Worm (Caenorhabditis elegans): ENCODE data around the gene flp-16.

Gene flp-16

DNA sequence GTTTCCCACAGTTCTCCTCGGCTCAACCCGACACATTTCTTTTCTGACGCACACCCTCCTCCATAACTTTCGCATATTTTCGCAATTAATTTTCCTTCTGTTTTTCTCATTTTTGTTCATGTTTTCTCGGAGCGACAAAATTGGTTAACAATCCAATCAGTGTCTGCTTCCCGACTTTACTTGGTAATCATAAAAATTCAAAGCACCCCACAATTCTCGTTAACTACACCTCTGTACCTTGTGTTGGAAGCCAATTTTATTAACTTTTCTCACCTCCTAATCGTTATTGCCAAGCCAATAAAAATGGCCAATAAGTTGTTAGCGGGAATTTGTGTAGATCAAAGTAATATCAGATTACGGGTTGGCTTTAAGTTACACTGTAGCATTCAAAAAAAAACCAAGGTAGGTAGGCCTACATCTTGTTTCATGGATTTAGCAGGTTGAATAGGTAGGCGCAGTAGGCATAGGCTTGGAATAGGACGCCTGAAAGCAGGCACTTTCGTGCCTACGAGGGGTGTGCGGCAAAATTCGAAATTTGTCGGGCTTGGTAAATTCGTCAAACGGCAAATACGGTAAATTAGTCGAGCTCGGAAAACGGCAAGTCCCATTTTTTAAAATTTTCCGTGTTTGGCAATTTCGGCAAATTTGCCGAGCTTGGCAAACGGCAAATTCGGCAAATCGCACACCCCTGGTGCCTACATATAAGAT is 4.5 kb upstream of the flp-16 start:
- TF ChIP-seq ahr-1 (tag; optimal IDR thresholded peaks at IDR 0.05) (no peak), ceh-19 (GFP tag; optimal IDR thresholded peaks at IDR 0.05) (no peak), nhr-11 (tag; optimal IDR thresholded peaks at IDR 0.05) (no peak)

DNA sequence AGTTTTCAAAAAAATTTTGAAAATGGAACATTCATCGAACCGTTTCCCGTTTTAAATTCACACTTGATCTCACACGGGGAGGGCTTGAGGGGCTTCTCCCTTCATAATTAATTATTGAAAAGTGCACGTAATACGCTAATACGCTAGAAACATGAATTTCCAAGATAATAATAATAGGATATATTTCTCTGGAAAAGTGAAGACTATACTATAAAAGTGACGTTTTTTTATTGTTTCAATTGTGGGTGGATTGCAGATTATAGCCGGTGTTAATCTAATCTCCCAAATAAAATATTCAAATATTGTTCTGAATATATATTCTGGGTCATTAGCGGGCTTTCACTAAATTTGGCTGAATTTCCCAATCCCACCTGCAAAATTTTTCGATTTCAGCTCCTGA is 1.4 kb upstream of the flp-16 start:
- TF ChIP-seq F13H6.1 (tag; optimal IDR thresholded peaks at IDR 0.05), result no peak
- no peak for TF ChIP-seq pag-3 (tag; optimal IDR thresholded peaks at IDR 0.05; ENCODE audit: borderline replicate concordance)
- TF ChIP-seq ets-4 (tag; optimal IDR thresholded peaks at IDR 0.05), result no peak
- TF ChIP-seq unc-55 (GFP tag; optimal IDR thresholded peaks at IDR 0.05), result no peak
- no peak for TF ChIP-seq ama-1 (optimal IDR thresholded peaks at IDR 0.05)
- TF ChIP-seq sox-2 (GFP tag; IDR thresholded peaks at IDR 0.05), result no peak
- no peak for TF ChIP-seq sdc-2 (tag; optimal IDR thresholded peaks at IDR 0.05)
- no peak for TF ChIP-seq tbx-7 (tag; optimal IDR thresholded peaks at IDR 0.05)
- no peak for TF ChIP-seq ceh-31 (tag; optimal IDR thresholded peaks at IDR 0.05)
- TF ChIP-seq nfya-1 (tag; optimal IDR thresholded peaks at IDR 0.05), result no peak
- TF ChIP-seq K09A11.1 (tag; optimal IDR thresholded peaks at IDR 0.05; ENCODE audit: insufficient read depth), result no peak
- no peak for TF ChIP-seq hlh-30 (tag; optimal IDR thresholded peaks at IDR 0.05; ENCODE audit: insufficient read depth)
- TF ChIP-seq unc-86 (tag; optimal IDR thresholded peaks at IDR 0.05), result no peak
- TF ChIP-seq che-1 (tag; optimal IDR thresholded peaks at IDR 0.05), result no peak
- TF ChIP-seq Y22D7AL.16 (tag; optimal IDR thresholded peaks at IDR 0.05), result no peak

DNA sequence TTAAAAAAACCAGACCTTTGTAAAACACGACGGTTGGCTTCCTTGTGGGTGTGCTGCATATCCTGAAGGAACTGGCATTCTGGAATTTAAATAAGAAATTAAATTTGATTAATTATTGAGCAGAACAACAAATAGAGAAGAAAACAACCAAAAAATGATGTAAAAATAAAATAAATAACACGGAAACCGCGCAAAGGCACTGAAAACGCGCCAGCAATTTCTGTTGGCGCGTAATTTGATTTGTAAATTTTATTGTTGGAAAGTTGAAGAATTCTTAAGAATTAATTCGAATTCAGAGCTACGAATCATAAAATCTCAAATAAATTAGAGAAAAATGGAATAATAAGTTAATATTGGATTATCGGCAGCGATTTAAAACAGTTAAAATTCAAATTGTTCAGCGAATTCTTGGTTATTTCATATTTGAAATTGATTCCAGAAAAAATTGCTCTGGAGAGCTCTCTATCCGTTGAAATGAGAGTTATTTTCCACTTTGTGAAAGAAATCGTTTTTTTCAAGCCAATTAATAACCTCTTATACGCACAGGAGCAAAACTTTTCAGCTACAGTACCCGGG is 2.8 kb downstream of the flp-16 start, which contains the start of gene romo-1:
Gene romo-1 (minus strand): TSS at position 79 of the 576 bp plus-strand sequence.
- TF ChIP-seq unc-42 (tag; optimal IDR thresholded peaks at IDR 0.05) (peak; percentile 57), tbx-7 (tag; optimal IDR thresholded peaks at IDR 0.05) (no peak), npax-4 (tag; optimal IDR thresholded peaks at IDR 0.05) (no peak), syd-9 (tag; optimal IDR thresholded peaks at IDR 0.05) (no peak), lim-6 (tag; optimal IDR thresholded peaks at IDR 0.05) (no peak), pros-1 (tag; optimal IDR thresholded peaks at IDR 0.05) (no peak), T23F11.4 (GFP tag; optimal IDR thresholded peaks at IDR 0.05) (no peak), unc-86 (tag; optimal IDR thresholded peaks at IDR 0.05) (no peak), zip-5 (tag; optimal IDR thresholded peaks at IDR 0.05) (no peak), pat-9 (tag; optimal IDR thresholded peaks at IDR 0.05) (no peak), pha-4 (tag; optimal IDR thresholded peaks at IDR 0.05) (no peak), sdc-2 (tag; optimal IDR thresholded peaks at IDR 0.05) (no peak), nfya-1 (tag; optimal IDR thresholded peaks at IDR 0.05) (peak; percentile 6), ceh-2 (tag; optimal IDR thresholded peaks at IDR 0.05) (no peak), sox-4 (tag; optimal IDR thresholded peaks at IDR 0.05) (no peak)

DNA sequence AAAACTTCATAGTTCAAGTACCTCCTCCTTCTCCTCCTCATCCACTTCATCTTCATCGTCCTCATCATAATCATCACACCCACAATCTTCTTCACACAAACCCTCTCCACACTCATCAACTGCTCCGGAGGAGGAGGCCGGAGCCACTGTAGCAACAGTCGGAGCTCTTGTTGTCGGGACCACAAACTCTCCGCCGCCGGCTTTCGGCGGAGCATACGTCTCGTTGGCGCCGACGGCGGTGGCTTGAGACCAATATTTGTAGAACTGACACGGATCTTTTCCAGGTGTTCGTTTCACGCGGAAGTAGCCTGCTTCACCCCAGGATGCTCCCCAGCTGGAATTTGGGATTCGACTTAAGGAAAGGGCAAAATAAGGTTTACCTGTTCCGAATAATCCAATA is 4.5 kb downstream of the flp-16 start:
- no peak for TF ChIP-seq nhr-232 (tag; optimal IDR thresholded peaks at IDR 0.05)
- TF ChIP-seq pha-2 (tag; optimal IDR thresholded peaks at IDR 0.05), result no peak
- TF ChIP-seq eyg-1 (tag; optimal IDR thresholded peaks at IDR 0.05), result no peak
- no peak for TF ChIP-seq che-1 (tag; optimal IDR thresholded peaks at IDR 0.05)
- no peak for TF ChIP-seq ets-4 (tag; optimal IDR thresholded peaks at IDR 0.05)
- no peak for TF ChIP-seq fkh-10 (GFP tag; optimal IDR thresholded peaks at IDR 0.05)
- TF ChIP-seq K02D7.2 (tag; optimal IDR thresholded peaks at IDR 0.05), result no peak

DNA sequence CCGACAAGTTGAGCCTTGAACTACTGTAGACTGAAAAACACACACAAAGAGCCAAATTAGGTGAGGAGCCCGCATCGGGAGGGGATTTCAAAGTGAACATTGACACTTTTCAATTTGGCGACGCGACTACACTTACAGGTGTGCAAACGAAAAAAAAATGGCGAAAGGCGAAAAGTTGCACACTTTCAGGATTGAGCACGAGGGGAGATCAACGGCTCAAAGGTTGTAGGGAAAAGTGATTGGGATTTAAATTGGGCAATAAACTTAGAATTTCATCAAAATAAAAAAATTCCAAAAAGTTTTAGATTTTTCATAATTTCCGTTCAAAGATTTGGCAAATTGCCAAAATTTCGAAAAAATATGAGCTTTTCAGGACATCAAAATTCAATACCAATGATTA is 7.9 kb downstream of the flp-16 start, which contains the start of gene F15D4.4:
Gene F15D4.4 (minus strand): TSS at position 101 of the 400 bp plus-strand sequence.
- TF ChIP-seq ttx-3 (tag; optimal IDR thresholded peaks at IDR 0.05), result no peak
- TF ChIP-seq tbx-2 (tag; optimal IDR thresholded peaks at IDR 0.05), result no peak
- TF ChIP-seq ceh-34 (tag; optimal IDR thresholded peaks at IDR 0.05), result no peak
- TF ChIP-seq ceh-22 (tag; optimal IDR thresholded peaks at IDR 0.05), result no peak
- no peak for TF ChIP-seq T23F11.4 (GFP tag; optimal IDR thresholded peaks at IDR 0.05)
